Worm (Caenorhabditis elegans): ENCODE results near the gene pkc-3.
A peak's percentile ranks its signal among the peaks of the same experiment; 100 is the strongest.

Gene pkc-3

ce11 chrII:5330206-5330686 lies 49.6 kb upstream of the pkc-3 start (continued):
- TF ChIP-seq lin-54 (GFP tag; optimal IDR thresholded peaks at IDR 0.05) (peak; percentile 46), hrde-1 (tag; optimal IDR thresholded peaks at IDR 0.05; ENCODE audit: borderline replicate concordance) (no peak), Y56A3A.18 (GFP tag; IDR thresholded peaks at IDR 0.05) (no peak), attf-5 (GFP tag; optimal IDR thresholded peaks at IDR 0.05) (peak; percentile 70), lin-26 (GFP tag; IDR thresholded peaks at IDR 0.05) (no peak), somi-1 (GFP tag; optimal IDR thresholded peaks at IDR 0.05) (peak; percentile 70), gei-17 (GFP tag; optimal IDR thresholded peaks at IDR 0.05) (no peak), ekl-4 (GFP tag; IDR thresholded peaks at IDR 0.05) (0 out of 2 replicates have a peak, but pooled peaks have one; percentile 11), ceh-58 (GFP tag; IDR thresholded peaks at IDR 0.05) (no peak), die-1 (tag; optimal IDR thresholded peaks at IDR 0.05) (no peak), let-526 (GFP tag; IDR thresholded peaks at IDR 0.05) (no peak), egrh-3 (GFP tag; IDR thresholded peaks at IDR 0.05) (no peak), aptf-2 (GFP tag; conservative IDR thresholded peaks at IDR 0.05) (no peak), egl-44 (GFP tag; IDR thresholded peaks at IDR 0.05) (peak; percentile 25; the same call in 1 of the 2 replicates), B0261.1 (tag; optimal IDR thresholded peaks at IDR 0.05) (no peak), lsl-1 (GFP tag; optimal IDR thresholded peaks at IDR 0.05) (no peak), K11D2.4 (GFP tag; IDR thresholded peaks at IDR 0.05) (peak; percentile 59; the same call in 1 of the 2 replicates), Y79H2A.3 (GFP tag; conservative IDR thresholded peaks at IDR 0.05) (no peak), T26A5.8 (tag; optimal IDR thresholded peaks at IDR 0.05) (no peak), F57C9.4 (tag; optimal IDR thresholded peaks at IDR 0.05) (no peak), dpff-1 (tag; optimal IDR thresholded peaks at IDR 0.05) (no peak), Y67H2A.10 (GFP tag; conservative IDR thresholded peaks at IDR 0.05) (no peak), lag-1 (GFP tag; IDR thresholded peaks at IDR 0.05) (no peak), ztf-6 (GFP tag; IDR thresholded peaks at IDR 0.05) (no peak), tbx-9 (tag; optimal IDR thresholded peaks at IDR 0.05; ENCODE audit: borderline replicate concordance) (no peak), snpc-1.3 (tag; optimal IDR thresholded peaks at IDR 0.05; ENCODE audit: insufficient read depth) (no peak), nhr-120 (GFP tag; IDR thresholded peaks at IDR 0.05) (no peak), chd-7 (tag; optimal IDR thresholded peaks at IDR 0.05) (peak; percentile 53), F55B11.4 (tag; optimal IDR thresholded peaks at IDR 0.05; ENCODE audit: borderline replicate concordance, insufficient read depth) (no peak), ztf-26 (tag; optimal IDR thresholded peaks at IDR 0.05) (peak; percentile 67), ztf-25 (GFP tag; IDR thresholded peaks at IDR 0.05) (no peak), K12H6.12 (tag; optimal IDR thresholded peaks at IDR 0.05) (peak; percentile 45), ama-1 (optimal IDR thresholded peaks at IDR 0.05) (no peak), ama-1 (GFP tag; optimal IDR thresholded peaks at IDR 0.05) (no peak), tbp1 (GFP tag; optimal IDR thresholded peaks at IDR 0.05) (peak; percentile 19), ztf-18 (tag; optimal IDR thresholded peaks at IDR 0.05) (no peak), atf-7 (tag; optimal IDR thresholded peaks at IDR 0.05) (peak; percentile 99), nfya-2 (GFP tag; IDR thresholded peaks at IDR 0.05) (no peak)

- TF ChIP-seq repo-1 (tag; optimal IDR thresholded peaks at IDR 0.05) (peak; percentile 18), fkh-3 (tag; optimal IDR thresholded peaks at IDR 0.05) (no peak), madf-6 (GFP tag; IDR thresholded peaks at IDR 0.05) (no peak), cebp-1 (GFP tag; IDR thresholded peaks at IDR 0.05) (no peak), cebp-1 (tag; optimal IDR thresholded peaks at IDR 0.05) (no peak), zim-3 (tag; optimal IDR thresholded peaks at IDR 0.05) (peak; percentile 3), ztf-22 (GFP tag; optimal IDR thresholded peaks at IDR 0.05) (no peak), atf-7 (tag; optimal IDR thresholded peaks at IDR 0.05) (no peak)
These were observed 48.0 kb upstream of the pkc-3 start for ce11 chrII:5331677-5332303.
